Fruit fly (Drosophila melanogaster) S2 (cell line): ENCODE results near the gene Cpr76Bb.

Experiments
- CG8478 ChIP-seq: fragments of >200 bp; optimal IDR thresholded peaks from 2 replicates; lab custom pipeline; 2018
- CTCF ChIP-seq, 2 experiments: fragments of >200 bp; optimal IDR thresholded peaks; 2 replicates each; lab custom pipeline; 2018

dm6 chr3L:19483007-19483406, 36.4 kb upstream of the Cpr76Bb start:
- TF ChIP-seq CG8478 (lab: Kevin White, UChicago) (no peak), CTCF (optimal IDR thresholded peaks at IDR 0.05; lab: Kevin White, UChicago) (no peak)
